Worm (Caenorhabditis elegans) whole organism, young adult: ENCODE measurements around the gene F29B9.1.
A peak's percentile ranks its signal among the peaks of the same experiment; 100 is the strongest.

Experiments
- B0019.2 ChIP-seq: fragments of 200-800 bp; sonication (Bioruptor generic); conservative IDR thresholded peaks from 2 replicates; pipeline ENCODE4 v1.3.6; 2022; ENCODE audit warnings: missing genetic modification reagents, missing genetic modification characterization, missing compliant biosample characterization
- C06A6.2 ChIP-seq: fragments of 200-800 bp; sonication (Bioruptor generic); conservative IDR thresholded peaks from 2 replicates; pipeline ENCODE4 v1.3.6; 2022; ENCODE audit warnings: missing genetic modification characterization, missing compliant biosample characterization
- C17E4.6 ChIP-seq: fragments of 200-800 bp; sonication (Bioruptor generic); IDR thresholded peaks from 2 replicates; pipeline ENCODE4 v1.3.6; 2022; ENCODE audit warnings: missing genetic modification reagents, missing genetic modification characterization, missing compliant biosample characterization
- F10E7.11 ChIP-seq: sonication (generic microtip); optimal IDR thresholded peaks from 2 replicates; lab custom pipeline; 2017; ENCODE audit warnings: mild to moderate bottlenecking, missing genetic modification characterization, moderate library complexity, missing compliant biosample characterization
- F33H1.4 ChIP-seq: fragments of 200-800 bp; sonication (Bioruptor generic); IDR thresholded peaks from 2 replicates; pipeline ENCODE4 v1.3.6; 2022; ENCODE audit warnings: missing genetic modification reagents, missing genetic modification characterization, missing compliant biosample characterization
- F52B5.7 ChIP-seq: sonication (generic microtip); optimal IDR thresholded peaks from 2 replicates; lab custom pipeline; 2016; ENCODE audit warnings: mild to moderate bottlenecking, missing genetic modification characterization, missing compliant biosample characterization
- Y53F4B.3 ChIP-seq: fragments of 200-800 bp; sonication (Bioruptor generic); IDR thresholded peaks from 2 replicates; pipeline ENCODE4 v1.3.6; 2022; ENCODE audit warnings: missing genetic modification reagents, missing genetic modification characterization, missing compliant biosample characterization
- Y67H2A.10 ChIP-seq: fragments of 200-800 bp; sonication (Bioruptor generic); conservative IDR thresholded peaks from 2 replicates; pipeline ENCODE4 v1.3.6; 2022; ENCODE audit warnings: missing genetic modification reagents, missing genetic modification characterization, missing compliant biosample characterization
- akir-1 ChIP-seq: fragments of 200-800 bp; sonication (Bioruptor generic); optimal IDR thresholded peaks from 2 replicates; lab custom pipeline; 2018; ENCODE audit warnings: mild to moderate bottlenecking, missing genetic modification characterization, moderate library complexity, missing compliant biosample characterization
- ama-1 ChIP-seq, 3 experiments: fragments of 150-350 bp in 1 of 3; sonication (generic microtip) in 2 of 3; optimal IDR thresholded peaks; 2 replicates each; lab custom pipeline; 2014 to 2018; ENCODE audit warnings: missing biosample characterization in 2 of 3, missing genetic modification characterization in 2 of 3, missing genetic modification reagents in 2 of 3
- aptf-3 ChIP-seq: fragments of 200-800 bp; sonication (Bioruptor generic); IDR thresholded peaks from 2 replicates; pipeline ENCODE4 v1.3.6; 2022; ENCODE audit warnings: missing genetic modification characterization, missing compliant biosample characterization
- attf-6 ChIP-seq: fragments of 200-800 bp; sonication (Bioruptor generic); IDR thresholded peaks from 2 replicates; pipeline ENCODE4 v1.3.6; 2022; ENCODE audit warnings: missing genetic modification reagents, missing genetic modification characterization, missing compliant biosample characterization
- dpff-1 ChIP-seq: sonication (generic microtip); optimal IDR thresholded peaks from 2 replicates; lab custom pipeline; 2017; ENCODE audit warnings: mild to moderate bottlenecking, missing genetic modification characterization, missing compliant biosample characterization
- dpl-1 ChIP-seq: fragments of 150-350 bp; optimal IDR thresholded peaks from 2 replicates; lab custom pipeline; 2014; ENCODE audit warnings: missing biosample characterization, missing genetic modification reagents, missing genetic modification characterization
- efl-1 ChIP-seq: fragments of 150-350 bp; optimal IDR thresholded peaks from 2 replicates; lab custom pipeline; 2014; ENCODE audit warnings: missing biosample characterization, missing genetic modification reagents, missing genetic modification characterization
- ekl-4 ChIP-seq: fragments of 200-800 bp; sonication (Bioruptor generic); IDR thresholded peaks from 2 replicates; pipeline ENCODE4 v1.3.6; 2022; ENCODE audit warnings: missing genetic modification reagents, missing genetic modification characterization, missing compliant biosample characterization
- hlh-12 ChIP-seq: sonication (generic microtip); optimal IDR thresholded peaks from 2 replicates; lab custom pipeline; 2016; ENCODE audit warnings: missing genetic modification characterization, missing compliant biosample characterization
- hmg-1.2 ChIP-seq: fragments of 200-800 bp; sonication (Bioruptor generic); IDR thresholded peaks from 2 replicates; pipeline ENCODE4 v1.3.6; 2022; ENCODE audit warnings: missing genetic modification reagents, missing genetic modification characterization, missing compliant biosample characterization
- hmg-20 ChIP-seq: fragments of 200-800 bp; sonication (Bioruptor generic); IDR thresholded peaks from 2 replicates; pipeline ENCODE4 v1.3.6; 2022; ENCODE audit warnings: missing genetic modification reagents, missing genetic modification characterization, missing compliant biosample characterization
- hrde-1 ChIP-seq: sonication (generic microtip); optimal IDR thresholded peaks from 2 replicates; lab custom pipeline; 2016; ENCODE audit warnings: missing genetic modification characterization, mild to moderate bottlenecking, missing compliant biosample characterization, moderate library complexity, missing genotype, missing genetic modification reagents, borderline replicate concordance
- hsf-1 ChIP-seq: fragments of 200-800 bp; sonication (Bioruptor generic); IDR thresholded peaks from 2 replicates; pipeline ENCODE4 v1.3.6; 2022; ENCODE audit warnings: missing genetic modification reagents, missing genetic modification characterization, missing compliant biosample characterization
- lag-1 ChIP-seq: fragments of 200-800 bp; sonication (Bioruptor generic); IDR thresholded peaks from 2 replicates; pipeline ENCODE4 v1.3.6; 2022; ENCODE audit warnings: missing genetic modification reagents, missing genetic modification characterization, missing compliant biosample characterization
- lin-35 ChIP-seq, 3 experiments: fragments of 150-350 bp in 2 of 3; sonication (generic microtip) in 1 of 3; optimal IDR thresholded peaks; 2 replicates each; lab custom pipeline; 2014 to 2018; ENCODE audit warnings: missing biosample characterization in 3 of 3, missing genetic modification characterization in 3 of 3, missing genetic modification reagents in 3 of 3
- lin-54 ChIP-seq: fragments of 200-800 bp; sonication (Bioruptor generic); optimal IDR thresholded peaks from 2 replicates; lab custom pipeline; 2018; ENCODE audit warnings: mild to moderate bottlenecking, missing genetic modification characterization, missing compliant biosample characterization
- madf-3 ChIP-seq: fragments of 200-800 bp; sonication (Bioruptor generic); IDR thresholded peaks from 2 replicates; pipeline ENCODE4 v1.3.6; 2022; ENCODE audit warnings: missing genetic modification reagents, missing genetic modification characterization, missing compliant biosample characterization
- madf-8 ChIP-seq: fragments of 200-800 bp; sonication (Bioruptor generic); conservative IDR thresholded peaks from 2 replicates; pipeline ENCODE4 v1.3.6; 2022; ENCODE audit warnings: missing genetic modification reagents, missing genetic modification characterization, missing compliant biosample characterization
- mcd-1 ChIP-seq: fragments of 200-800 bp; sonication (Bioruptor generic); IDR thresholded peaks from 2 replicates; pipeline ENCODE4 v1.3.6; 2022; ENCODE audit warnings: missing genetic modification reagents, missing genetic modification characterization, missing compliant biosample characterization
- nhr-27 ChIP-seq: fragments of 200-800 bp; sonication (Bioruptor generic); optimal IDR thresholded peaks from 2 replicates; lab custom pipeline; 2018; ENCODE audit warnings: mild to moderate bottlenecking, missing genetic modification characterization, moderate library complexity, missing compliant biosample characterization
- nhr-80 ChIP-seq: sonication (generic microtip); optimal IDR thresholded peaks from 2 replicates; lab custom pipeline; 2016; ENCODE audit warnings: missing genetic modification characterization, missing compliant biosample characterization
- pbrm-1 ChIP-seq: fragments of 200-800 bp; sonication (Bioruptor generic); IDR thresholded peaks from 2 replicates; pipeline ENCODE4 v1.3.6; 2022; ENCODE audit warnings: missing genetic modification reagents, missing genetic modification characterization, missing compliant biosample characterization
- pha-4 ChIP-seq: fragments of 150-350 bp; sonication (generic microtip); optimal IDR thresholded peaks from 2 replicates; lab custom pipeline; 2014; ENCODE audit warnings: missing biosample characterization, missing genetic modification reagents, missing genetic modification characterization
- rpc-1 ChIP-seq, 2 experiments: fragments of 150-350 bp in 1 of 2; sonication (generic microtip) in 1 of 2; optimal IDR thresholded peaks; 2 replicates each; lab custom pipeline; 2014 to 2018; ENCODE audit warnings: missing biosample characterization in 1 of 2, missing genetic modification characterization in 1 of 2, missing genetic modification reagents in 1 of 2, missing genotype in 1 of 2
- snpc-1.3 ChIP-seq: sonication (generic microtip); optimal IDR thresholded peaks from 2 replicates; lab custom pipeline; 2017; ENCODE audit warnings: missing genetic modification characterization, mild to moderate bottlenecking, missing compliant biosample characterization, antibody characterized with exemption, moderate library complexity, missing genotype, missing genetic modification reagents; ENCODE audit not compliant: insufficient read depth
- snpc-3.4 ChIP-seq: sonication (generic microtip); optimal IDR thresholded peaks from 2 replicates; lab custom pipeline; 2017; ENCODE audit warnings: missing genetic modification characterization, mild to moderate bottlenecking, missing compliant biosample characterization, antibody characterized with exemption, moderate library complexity, missing genotype, missing genetic modification reagents
- somi-1 ChIP-seq: fragments of 200-800 bp; sonication (Bioruptor generic); optimal IDR thresholded peaks from 2 replicates; lab custom pipeline; 2018; ENCODE audit warnings: mild to moderate bottlenecking, missing genetic modification characterization, missing compliant biosample characterization
- sptf-2 ChIP-seq: fragments of 200-800 bp; sonication (Bioruptor generic); optimal IDR thresholded peaks from 2 replicates; lab custom pipeline; 2018; ENCODE audit warnings: mild to moderate bottlenecking, missing genetic modification characterization, missing compliant biosample characterization
- tbx-9 ChIP-seq: sonication (generic microtip); optimal IDR thresholded peaks from 2 replicates; lab custom pipeline; 2016; ENCODE audit warnings: borderline replicate concordance, missing genetic modification characterization, inconsistent platforms, missing compliant biosample characterization
- zfh-2 ChIP-seq: fragments of 200-800 bp; sonication (Bioruptor generic); conservative IDR thresholded peaks from 2 replicates; pipeline ENCODE4 v1.3.6; 2022; ENCODE audit warnings: missing genetic modification reagents, missing genetic modification characterization, missing compliant biosample characterization

Gene F29B9.1

ce11 chrIV:4683149-4683548 is 18.0 kb downstream of the F29B9.1 start (continued):
- no peak for TF ChIP-seq hrde-1 (tag; lab: Kevin White, UChicago)
- TF ChIP-seq snpc-1.3 (tag; lab: Kevin White, UChicago), result no peak
- no peak for TF ChIP-seq pbrm-1 (GFP tag; lab: Robert Waterston, UW)
- TF ChIP-seq, all 124 proteins: peak for 0

DNA sequence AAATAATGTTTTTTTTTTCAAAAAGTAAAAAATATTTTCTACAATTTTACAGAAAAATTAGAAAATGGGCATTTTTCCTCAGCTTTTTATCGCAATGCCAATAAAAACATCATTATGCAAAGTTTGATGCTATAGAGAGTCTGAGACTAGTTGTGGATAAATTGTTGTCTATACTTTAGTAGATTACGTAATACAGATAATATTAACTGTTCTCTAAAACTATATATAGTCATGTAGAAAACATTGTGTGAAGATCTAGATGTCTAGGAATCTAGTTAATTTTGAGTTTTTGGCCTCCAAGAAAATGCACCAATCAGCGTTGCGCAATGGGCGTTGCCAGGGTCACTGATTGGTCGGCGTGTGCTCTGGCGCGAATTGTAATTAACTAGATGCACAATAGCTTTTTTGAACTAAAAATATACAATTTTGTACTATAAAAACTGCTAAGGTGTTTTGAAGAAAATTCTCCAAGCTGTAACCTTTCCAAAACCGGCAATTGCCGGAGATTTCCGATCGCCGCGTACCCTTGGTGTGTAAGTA is 21.2 kb downstream of the F29B9.1 start:
- TF ChIP-seq hrde-1 (tag; lab: Kevin White, UChicago), result no peak
- no peak for TF ChIP-seq dpl-1 (GFP tag; lab: Kevin White, UChicago)
- TF ChIP-seq attf-6 (GFP tag; lab: Robert Waterston, UW), result no peak

ce11 chrIV:4686898-4687297 is 21.7 kb downstream of the F29B9.1 start:
- peak; percentile 66 for TF ChIP-seq zfh-2 (GFP tag; lab: Robert Waterston, UW)
- no peak for TF ChIP-seq ekl-4

DNA sequence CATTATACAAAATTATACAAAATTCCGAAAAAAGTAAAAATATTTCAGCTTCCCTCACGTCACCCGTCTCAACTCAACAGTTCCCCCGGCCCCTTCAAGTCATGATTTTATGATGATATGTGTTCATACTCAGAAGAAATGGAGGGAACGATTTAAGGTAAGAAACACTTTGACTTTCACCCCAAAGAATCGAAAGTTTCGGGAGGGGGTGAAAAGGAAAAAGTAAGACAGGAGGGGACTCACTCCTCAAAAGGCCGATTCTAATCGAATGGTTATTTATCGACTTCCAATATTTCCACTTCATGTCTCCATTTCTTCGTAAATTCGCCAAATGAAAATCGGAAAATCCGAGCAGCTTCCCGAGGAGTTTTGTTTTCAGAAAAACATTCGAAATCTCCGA is 23.0 kb downstream of the F29B9.1 start, which contains the start of gene bus-4:
Gene bus-4, plus strand, starts transcription at position 49 of the 400 bp plus-strand sequence.
- TF ChIP-seq somi-1 (no peak), mcd-1 (GFP tag; lab: Robert Waterston, UW) (no peak), efl-1 (GFP tag; lab: Kevin White, UChicago) (no peak), B0019.2 (no peak), lin-54 (no peak), hlh-12 (tag; lab: Kevin White, UChicago) (no peak), hmg-1.2 (GFP tag; lab: Robert Waterston, UW) (no peak), lag-1 (GFP tag; lab: Robert Waterston, UW) (no peak), snpc-3.4 (no peak), ama-1 (optimal IDR thresholded peaks at IDR 0.05; lab: Kevin White, UChicago) (no peak), ama-1 (GFP tag; optimal IDR thresholded peaks at IDR 0.05; lab: Kevin White, UChicago) (no peak), attf-6 (GFP tag; lab: Robert Waterston, UW) (no peak), C06A6.2 (GFP tag; lab: Robert Waterston, UW) (no peak), nhr-27 (no peak), tbx-9 (no peak), dpff-1 (no peak), akir-1 (GFP tag; lab: Kevin White, UChicago) (no peak), lin-35 (GFP tag; optimal IDR thresholded peaks at IDR 0.05; lab: Kevin White, UChicago) (no peak), F33H1.4 (GFP tag; lab: Robert Waterston, UW) (no peak), nhr-80 (tag; lab: Kevin White, UChicago) (no peak), Y67H2A.10 (no peak)

ce11 chrIV:4692463-4692862 is 27.3 kb downstream of the F29B9.1 start, which contains the start of gene spe-51:
TSS of gene spe-51 (plus strand) at chrIV:4692763.
- TF ChIP-seq F10E7.11 (tag; lab: Kevin White, UChicago) (no peak), pha-4 (no peak), C17E4.6 (no peak), aptf-3 (GFP tag; lab: Robert Waterston, UW) (no peak), Y53F4B.3 (GFP tag; lab: Robert Waterston, UW) (no peak), madf-3 (GFP tag; lab: Robert Waterston, UW) (no peak), snpc-3.4 (no peak), hsf-1 (GFP tag; lab: Robert Waterston, UW) (no peak), rpc-1 (optimal IDR thresholded peaks at IDR 0.05; lab: Kevin White, UChicago) (no peak), rpc-1 (tag; optimal IDR thresholded peaks at IDR 0.05; lab: Kevin White, UChicago) (no peak), hmg-20 (no peak), sptf-2 (no peak), F52B5.7 (no peak), madf-8 (no peak)
